Fruit fly (Drosophila melanogaster) Kc167 (cell line): ENCODE measurements around the gene CG42588.

Experiments used
- Myc ChIP-seq: fragments of >200 bp; optimal IDR thresholded peaks from 2 replicates; lab custom pipeline; 2017; ENCODE audit warnings: missing external identifiers
- Sin3A ChIP-seq: fragments of >200 bp; optimal IDR thresholded peaks from 2 replicates; lab custom pipeline; 2018; ENCODE audit warnings: missing external identifiers
- h ChIP-seq: fragments of >200 bp; optimal IDR thresholded peaks from 3 replicates; lab custom pipeline; 2018; ENCODE audit warnings: missing external identifiers
- insv ChIP-seq: fragments of >200 bp; optimal IDR thresholded peaks from 3 replicates; lab custom pipeline; 2018; ENCODE audit warnings: missing external identifiers
- psq ChIP-seq: fragments of >200 bp; optimal IDR thresholded peaks from 2 replicates; lab custom pipeline; 2017; ENCODE audit warnings: missing external identifiers
- ttk ChIP-seq: sonication (Bioruptor generic); optimal IDR thresholded peaks from 2 replicates; lab custom pipeline; 2017; ENCODE audit warnings: missing external identifiers

dm6 chr3L:12833864-12834525 is 19.9 kb downstream of the CG42588 start:
- TF ChIP-seq h (lab: Kevin White, UChicago) (no peak), Sin3A (no peak), ttk (lab: Kevin White, UChicago) (no peak), insv (lab: Kevin White, UChicago) (no peak), Myc (lab: Kevin White, UChicago) (no peak), psq (lab: Kevin White, UChicago) (no peak)
